Fruit fly (Drosophila melanogaster): ENCODE measurements around the gene Gug.

- TF ChIP-seq zen2 (GFP tag; IDR thresholded peaks at IDR 0.05; ENCODE audit: partially characterized antibody) (no peak), fd3F (GFP tag; optimal IDR thresholded peaks at IDR 0.05) (peak; percentile 82), CG10267 (tag; optimal IDR thresholded peaks at IDR 0.05) (peak; percentile 83), CG9797 (GFP tag; optimal IDR thresholded peaks at IDR 0.05) (peak; percentile 24), H15 (GFP tag; IDR thresholded peaks at IDR 0.05) (peak; percentile 55; the same call in 2 of the 3 replicates), Spps (tag; optimal IDR thresholded peaks at IDR 0.05) (peak; percentile 77), CG13287 (GFP tag; IDR thresholded peaks at IDR 0.05; ENCODE audit: partially characterized antibody) (no peak), pfk (GFP tag; optimal IDR thresholded peaks at IDR 0.05) (no peak), Opbp (GFP tag; IDR thresholded peaks at IDR 0.05; ENCODE audit: partially characterized antibody) (no peak), Sox102F (GFP tag; optimal IDR thresholded peaks at IDR 0.05) (peak; percentile 90)
These were observed 5.5 kb downstream of the Gug start for dm6 chr3L:8455015-8455908.

Measured in whole organism, embryonic.